Worm (Caenorhabditis elegans): ENCODE results near the gene cif-1.
"Not testable (repeated sequence)": the region's sequence is repeated elsewhere in the genome, so short reads cannot be mapped to it uniquely, and the experiment has no call there.

The cif-1 gene

DNA sequence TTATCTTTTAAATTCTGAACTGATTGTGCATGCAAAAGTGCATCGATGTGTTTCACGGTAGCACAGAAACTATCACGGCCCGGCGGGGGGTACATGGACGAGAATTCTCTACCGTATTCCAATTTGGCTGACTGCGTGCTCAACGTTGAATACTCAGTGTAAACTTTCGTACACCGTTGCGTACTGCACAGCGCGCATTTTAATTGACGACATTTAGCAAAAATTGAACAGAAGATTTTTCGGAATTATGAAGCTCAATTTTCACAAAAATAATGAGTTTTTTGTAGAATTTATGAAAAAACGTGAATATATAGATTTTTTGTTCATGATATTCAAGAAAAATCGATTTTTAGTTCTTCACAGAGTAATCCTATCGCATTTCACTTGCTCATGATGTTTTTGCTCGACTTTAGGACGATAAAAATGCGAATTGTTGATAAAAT is 14.9 kb upstream of the cif-1 start:
- TF ChIP-seq lsy-2 (tag; optimal IDR thresholded peaks at IDR 0.05): peak; percentile 95 to 98
- peak; percentile 81 for TF ChIP-seq F13H6.1 (tag; optimal IDR thresholded peaks at IDR 0.05)
- peak; percentile 65 for TF ChIP-seq nhr-21 (tag; optimal IDR thresholded peaks at IDR 0.05)
- peak; percentile 29 for TF ChIP-seq nhr-129 (tag; optimal IDR thresholded peaks at IDR 0.05)
- TF ChIP-seq nhr-11 (tag; optimal IDR thresholded peaks at IDR 0.05): peak; percentile 34
- TF ChIP-seq blmp-1 (tag; optimal IDR thresholded peaks at IDR 0.05; ENCODE audit: insufficient read depth): peak; percentile 13
- peak; percentile 68 for TF ChIP-seq lin-13 (GFP tag; optimal IDR thresholded peaks at IDR 0.05)
- peak; percentile 11 for TF ChIP-seq nhr-6 (tag; optimal IDR thresholded peaks at IDR 0.05)
- peak; percentile 86 for TF ChIP-seq sma-3 (GFP tag; optimal IDR thresholded peaks at IDR 0.05)
- peak; percentile 65 for TF ChIP-seq nhr-25 (tag; optimal IDR thresholded peaks at IDR 0.05)
- peak; percentile 74 for TF ChIP-seq ZK546.5 (tag; optimal IDR thresholded peaks at IDR 0.05)
- peak; percentile 19 for TF ChIP-seq ztf-4 (tag; optimal IDR thresholded peaks at IDR 0.05)
- peak; percentile 32 for TF ChIP-seq C34F6.9 (tag; optimal IDR thresholded peaks at IDR 0.05)
- TF ChIP-seq gmeb-1 (tag; optimal IDR thresholded peaks at IDR 0.05): peak; percentile 58
- peak; percentile 21 for TF ChIP-seq R02D3.7 (tag; optimal IDR thresholded peaks at IDR 0.05)
- peak; percentile 16 for TF ChIP-seq mab-5 (tag; optimal IDR thresholded peaks at IDR 0.05)
- peak; percentile 50 for TF ChIP-seq sma-9 (GFP tag; optimal IDR thresholded peaks at IDR 0.05)
- TF ChIP-seq sma-9 (tag; optimal IDR thresholded peaks at IDR 0.05): not testable (repeated sequence)
- peak; percentile 35 for TF ChIP-seq unc-55 (GFP tag; optimal IDR thresholded peaks at IDR 0.05)
- peak; percentile 36 for TF ChIP-seq crh-2 (tag; optimal IDR thresholded peaks at IDR 0.05)

DNA sequence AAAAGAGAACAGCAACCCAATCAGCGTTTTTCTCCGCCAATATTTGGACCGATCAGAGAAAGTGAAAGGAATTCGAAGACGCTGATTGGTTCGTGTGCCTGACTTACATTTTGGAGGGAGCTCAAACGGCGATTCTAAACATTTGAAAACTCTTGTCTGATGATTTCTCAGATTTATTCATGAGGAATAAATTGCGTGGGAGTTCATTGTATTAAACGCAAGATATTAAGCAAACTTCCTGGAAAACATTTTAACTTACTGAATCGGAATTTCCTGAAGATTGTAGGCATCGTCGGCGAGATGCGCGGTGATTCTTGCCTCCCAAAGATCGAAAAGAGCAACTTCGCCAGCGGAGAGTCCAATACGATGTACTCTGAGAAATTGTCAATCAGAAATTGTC is 14.0 kb upstream of the cif-1 start, which contains the start of gene K08F11.1:
Gene K08F11.1 (plus strand): TSS at position 301 of the 400 bp plus-strand sequence.
- TF ChIP-seq nhr-23 (tag; optimal IDR thresholded peaks at IDR 0.05): no peak
- no peak for TF ChIP-seq blmp-1 (tag; optimal IDR thresholded peaks at IDR 0.05; ENCODE audit: insufficient read depth)
- no peak for TF ChIP-seq crh-2 (tag; optimal IDR thresholded peaks at IDR 0.05)
- no peak for TF ChIP-seq ceh-82 (tag; optimal IDR thresholded peaks at IDR 0.05)
- no peak for TF ChIP-seq lsy-2 (tag; optimal IDR thresholded peaks at IDR 0.05)
- TF ChIP-seq ztf-4 (tag; optimal IDR thresholded peaks at IDR 0.05): no peak
- TF ChIP-seq lin-13 (GFP tag; optimal IDR thresholded peaks at IDR 0.05): no peak
- TF ChIP-seq nhr-11 (tag; optimal IDR thresholded peaks at IDR 0.05): no peak
- no peak for TF ChIP-seq lin-39 (tag; optimal IDR thresholded peaks at IDR 0.05)
- TF ChIP-seq unc-62 (GFP tag; optimal IDR thresholded peaks at IDR 0.05): no peak
- TF ChIP-seq unc-55 (GFP tag; optimal IDR thresholded peaks at IDR 0.05): no peak
- TF ChIP-seq sem-4 (tag; optimal IDR thresholded peaks at IDR 0.05): no peak
- no peak for TF ChIP-seq sma-9 (GFP tag; optimal IDR thresholded peaks at IDR 0.05)
- no peak for TF ChIP-seq sma-9 (tag; optimal IDR thresholded peaks at IDR 0.05)
- no peak for TF ChIP-seq nhr-77 (tag; optimal IDR thresholded peaks at IDR 0.05)
- TF ChIP-seq snpc-4 (tag; optimal IDR thresholded peaks at IDR 0.05): no peak
- TF ChIP-seq ztf-1 (GFP tag; conservative IDR thresholded peaks at IDR 0.05): no peak
- TF ChIP-seq elt-1 (tag; optimal IDR thresholded peaks at IDR 0.05): no peak
- no peak for TF ChIP-seq lin-11 (tag; optimal IDR thresholded peaks at IDR 0.05)
- no peak for TF ChIP-seq egl-27 (tag; optimal IDR thresholded peaks at IDR 0.05)

DNA sequence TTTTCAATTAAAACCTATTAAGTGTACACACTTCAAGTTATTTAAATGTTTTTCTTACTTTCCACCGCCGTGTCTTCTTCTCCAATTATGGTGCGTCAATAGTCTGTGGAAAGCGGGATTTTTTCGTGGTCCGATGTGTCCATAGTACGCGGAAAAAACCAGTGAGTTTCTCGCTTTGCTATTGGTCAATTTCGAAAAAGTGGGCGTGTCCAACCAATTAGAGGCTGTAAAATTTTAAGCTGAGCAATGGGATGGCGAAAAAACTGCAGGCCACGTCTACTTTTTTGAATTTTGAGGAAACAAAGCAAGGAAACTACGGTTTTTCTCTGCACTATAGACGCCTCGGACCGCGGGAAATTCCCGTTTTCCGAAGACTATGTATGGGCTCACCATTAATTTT is 13.1 kb upstream of the cif-1 start:
- TF ChIP-seq nhr-12 (tag; optimal IDR thresholded peaks at IDR 0.05): no peak
- no peak for TF ChIP-seq nhr-6 (tag; optimal IDR thresholded peaks at IDR 0.05)
- TF ChIP-seq snpc-4 (tag; optimal IDR thresholded peaks at IDR 0.05): no peak
- TF ChIP-seq peb-1 (tag; optimal IDR thresholded peaks at IDR 0.05): no peak
- TF ChIP-seq unc-62 (GFP tag; optimal IDR thresholded peaks at IDR 0.05): no peak
- no peak for TF ChIP-seq elt-3 (tag; optimal IDR thresholded peaks at IDR 0.05)
- no peak for TF ChIP-seq elt-1 (tag; optimal IDR thresholded peaks at IDR 0.05)
- TF ChIP-seq ceh-82 (tag; optimal IDR thresholded peaks at IDR 0.05): no peak

DNA sequence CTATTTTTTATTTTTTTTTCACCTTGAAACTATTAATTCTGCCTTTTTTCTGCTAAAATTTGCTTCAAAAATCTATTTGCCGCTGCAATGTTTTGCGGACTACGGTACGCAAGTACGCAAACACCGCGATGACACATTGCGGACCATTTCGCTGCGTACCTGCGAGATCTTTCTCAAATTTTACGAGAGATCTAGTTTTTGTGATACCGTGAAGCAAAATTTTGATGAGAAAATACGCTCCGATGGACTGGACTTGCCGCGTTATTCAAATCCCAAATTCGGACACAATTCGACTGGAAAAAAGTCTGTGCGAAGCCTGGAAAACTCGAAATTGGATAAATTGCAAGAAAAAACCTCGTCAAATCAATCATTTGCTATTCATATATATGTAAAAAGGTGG is 10.0 kb upstream of the cif-1 start:
- TF ChIP-seq F13H6.1 (tag; optimal IDR thresholded peaks at IDR 0.05) (peak; percentile 14), unc-55 (GFP tag; optimal IDR thresholded peaks at IDR 0.05) (peak; percentile 2), C34F6.9 (tag; optimal IDR thresholded peaks at IDR 0.05) (peak; percentile 8), sma-3 (GFP tag; optimal IDR thresholded peaks at IDR 0.05) (peak; percentile 22), gmeb-1 (tag; optimal IDR thresholded peaks at IDR 0.05) (peak; percentile 17), lsy-2 (tag; optimal IDR thresholded peaks at IDR 0.05) (peak; percentile 77 to 85)

DNA sequence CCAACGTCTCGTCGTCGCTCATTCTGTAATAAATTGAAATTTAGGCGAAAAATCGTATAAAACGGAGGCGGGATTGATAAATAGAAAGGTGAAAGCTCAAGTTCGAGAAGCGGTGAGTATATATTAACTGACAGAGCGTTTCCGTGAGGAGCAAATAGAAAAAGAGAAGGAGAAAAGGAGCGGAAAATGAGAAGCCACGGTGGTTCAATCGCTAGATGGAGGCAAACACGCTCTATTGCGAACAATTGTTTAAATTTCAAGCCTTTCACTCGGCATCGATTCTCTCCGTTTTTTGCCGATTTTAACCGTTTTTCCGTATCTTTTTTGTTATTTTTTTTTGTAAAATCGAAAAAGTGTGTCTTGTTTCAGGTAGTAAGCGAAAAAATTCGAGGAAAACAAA is 5.2 kb upstream of the cif-1 start, which contains the start of gene miro-1:
Gene miro-1 (minus strand): TSS at position 23 of the 400 bp plus-strand sequence.
- TF ChIP-seq nhr-237, egl-27, F13H6.1 (tag; optimal IDR thresholded peaks at IDR 0.05): not testable (repeated sequence)

Data from whole organism, L2 larva.